In the genomic region with DNA sequence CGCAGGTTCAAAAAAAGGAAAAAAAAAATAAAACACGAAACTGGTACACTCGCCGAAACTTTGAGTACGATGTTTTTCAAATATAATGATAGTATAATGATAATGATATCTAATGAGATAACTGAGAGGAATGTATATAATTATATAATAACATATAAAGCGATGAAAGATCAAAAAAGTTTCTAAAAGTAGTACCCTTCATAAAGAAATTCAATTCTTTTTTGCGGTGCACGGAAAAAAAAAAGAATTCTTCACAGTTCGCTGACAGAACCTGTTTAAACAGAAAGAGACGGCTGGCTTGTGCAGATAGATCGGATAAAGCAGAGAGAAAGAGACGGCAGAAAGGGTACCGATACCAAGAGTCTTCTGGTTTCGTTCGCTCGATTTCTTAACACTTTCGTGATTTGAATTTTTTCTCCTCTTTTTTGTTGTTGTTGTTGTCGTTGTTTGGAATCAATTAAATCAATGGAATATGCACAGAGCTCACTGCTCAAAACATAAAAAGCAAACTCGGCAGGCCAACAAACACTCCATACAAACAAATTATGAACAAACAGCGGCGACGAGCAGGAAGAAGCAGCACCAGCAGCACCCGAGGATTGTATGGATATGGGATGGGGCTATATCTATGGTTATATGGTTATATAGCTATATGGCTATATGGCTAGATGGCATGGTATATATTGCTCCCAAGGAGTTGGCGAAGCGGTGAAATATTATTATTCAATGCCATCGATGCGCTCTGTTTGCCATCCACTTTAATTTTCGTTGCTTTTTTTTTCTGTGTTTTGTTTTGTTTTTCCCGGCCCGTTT, we compare ENCODE assay signal across 1 fruit fly cellular context.
TF ChIP-seq lines count a peak whose summit lies in the region.

No protein-coding gene starts in this region.

TF ChIP-seq in whole organism, embryonic, 481 proteins besides CTCF, POLR2A, EP300 and RAD21 (continued from another document):
- peak; percentile 27 for TF ChIP-seq ewg (GFP tag; optimal IDR thresholded peaks at IDR 0.05; lab: Kevin White, UChicago)
- TF ChIP-seq br (optimal IDR thresholded peaks at IDR 0.05; lab: Kevin White, UChicago) = no peak
- TF ChIP-seq twi (tag; optimal IDR thresholded peaks at IDR 0.05; lab: Kevin White, UChicago) = peak; percentile 37
- TF ChIP-seq CG8765 (GFP tag; IDR thresholded peaks at IDR 0.05; lab: Robert Waterston, UW) = no peak
- peak; percentile 54 for TF ChIP-seq CG1832 (GFP tag; optimal IDR thresholded peaks at IDR 0.05; lab: Kevin White, UChicago)
- no peak for TF ChIP-seq zen (tag; optimal IDR thresholded peaks at IDR 0.05; lab: Kevin White, UChicago)
- peak; percentile 25 for TF ChIP-seq Sox100B (GFP tag; optimal IDR thresholded peaks at IDR 0.05; lab: Kevin White, UChicago)
- no peak for TF ChIP-seq Dip2 (GFP tag; IDR thresholded peaks at IDR 0.05; lab: Robert Waterston, UW)
- no peak for TF ChIP-seq mld (GFP tag; IDR thresholded peaks at IDR 0.05; lab: Robert Waterston, UW; ENCODE audit: partially characterized antibody)
- no peak for TF ChIP-seq CG11695 (GFP tag; IDR thresholded peaks at IDR 0.05; lab: Robert Waterston, UW)
- no peak for TF ChIP-seq CG14667 (GFP tag; IDR thresholded peaks at IDR 0.05; lab: Robert Waterston, UW)
- no peak for TF ChIP-seq ham (GFP tag; IDR thresholded peaks at IDR 0.05; lab: Robert Waterston, UW)
- TF ChIP-seq CG34422 (GFP tag; IDR thresholded peaks at IDR 0.05; lab: Robert Waterston, UW) = peak; percentile 43; the same call in 1 of the 3 replicates
- no peak for TF ChIP-seq C15 (GFP tag; IDR thresholded peaks at IDR 0.05; lab: Robert Waterston, UW)
- no peak for TF ChIP-seq Hmx (GFP tag; optimal IDR thresholded peaks at IDR 0.05; lab: Kevin White, UChicago)
- TF ChIP-seq slp2 (GFP tag; optimal IDR thresholded peaks at IDR 0.05; lab: Kevin White, UChicago) = no peak
- no peak for TF ChIP-seq yki (optimal IDR thresholded peaks at IDR 0.05; lab: Kevin White, UChicago)
- no peak for TF ChIP-seq Adf1 (GFP tag; IDR thresholded peaks at IDR 0.05; lab: Robert Waterston, UW)
- peak; percentile 58 for TF ChIP-seq CG6689 (GFP tag; IDR thresholded peaks at IDR 0.05; lab: Robert Waterston, UW)
- TF ChIP-seq CG12155 (GFP tag; optimal IDR thresholded peaks at IDR 0.05; lab: Kevin White, UChicago) = peak; percentile 46
- no peak for TF ChIP-seq disco-r (GFP tag; optimal IDR thresholded peaks at IDR 0.05; lab: Kevin White, UChicago)
- no peak for TF ChIP-seq fd3F (GFP tag; optimal IDR thresholded peaks at IDR 0.05; lab: Kevin White, UChicago)
- peak; percentile 53 for TF ChIP-seq corto (GFP tag; optimal IDR thresholded peaks at IDR 0.05; lab: Kevin White, UChicago)
- TF ChIP-seq jigr1 (GFP tag; IDR thresholded peaks at IDR 0.05; lab: Robert Waterston, UW) = no peak
- TF ChIP-seq Hsf (GFP tag; optimal IDR thresholded peaks at IDR 0.05; lab: Kevin White, UChicago) = peak; percentile 17
- no peak for TF ChIP-seq vnd (GFP tag; IDR thresholded peaks at IDR 0.05; lab: Robert Waterston, UW; ENCODE audit: partially characterized antibody)
- peak; percentile 90 for TF ChIP-seq dmrt11E (tag; optimal IDR thresholded peaks at IDR 0.05; lab: Kevin White, UChicago)
- no peak for TF ChIP-seq Dref (GFP tag; IDR thresholded peaks at IDR 0.05; lab: Robert Waterston, UW)
- no peak for TF ChIP-seq cas (GFP tag; IDR thresholded peaks at IDR 0.05; lab: Robert Waterston, UW)
- no peak for TF ChIP-seq z (GFP tag; IDR thresholded peaks at IDR 0.05; lab: Robert Waterston, UW)
- peak; percentile 37 for TF ChIP-seq CG9817 (tag; optimal IDR thresholded peaks at IDR 0.05; lab: Kevin White, UChicago)
- no peak for TF ChIP-seq hth (optimal IDR thresholded peaks at IDR 0.05; lab: Kevin White, UChicago)
- peak; percentile 30 for TF ChIP-seq CG13424 (tag; optimal IDR thresholded peaks at IDR 0.05; lab: Kevin White, UChicago)
- TF ChIP-seq E2f1 (GFP tag; IDR thresholded peaks at IDR 0.05; lab: Robert Waterston, UW) = peak; percentile 49; the same call in 1 of the 2 replicates
- TF ChIP-seq Mes4 (GFP tag; optimal IDR thresholded peaks at IDR 0.05; lab: Kevin White, UChicago) = no peak
- 0 out of 3 replicates have a peak, but pooled peaks have one; percentile 25 for TF ChIP-seq gce (GFP tag; IDR thresholded peaks at IDR 0.05; lab: Robert Waterston, UW)
- peak; percentile 31 for TF ChIP-seq CG10462 (GFP tag; optimal IDR thresholded peaks at IDR 0.05; lab: Kevin White, UChicago)
- TF ChIP-seq CG4730 (GFP tag; IDR thresholded peaks at IDR 0.05; lab: Robert Waterston, UW) = no peak
- peak; percentile 71 for TF ChIP-seq gcm (GFP tag; optimal IDR thresholded peaks at IDR 0.05; lab: Kevin White, UChicago)
- TF ChIP-seq chif (GFP tag; optimal IDR thresholded peaks at IDR 0.05; lab: Kevin White, UChicago) = no peak
- TF ChIP-seq YL-1 (GFP tag; optimal IDR thresholded peaks at IDR 0.05; lab: Kevin White, UChicago) = no peak
- no peak for TF ChIP-seq CG11093 (GFP tag; IDR thresholded peaks at IDR 0.05; lab: Robert Waterston, UW)
- TF ChIP-seq lola (GFP tag; optimal IDR thresholded peaks at IDR 0.05; lab: Kevin White, UChicago) = peak in 1 of 3 experiments; percentile 87
- no peak for TF ChIP-seq sim (GFP tag; IDR thresholded peaks at IDR 0.05; lab: Robert Waterston, UW)
- peak; percentile 58 for TF ChIP-seq al (GFP tag; IDR thresholded peaks at IDR 0.05; lab: Robert Waterston, UW)
- peak; percentile 36 for TF ChIP-seq CG12942 (GFP tag; optimal IDR thresholded peaks at IDR 0.05; lab: Kevin White, UChicago)
- no peak for TF ChIP-seq CG8478 (optimal IDR thresholded peaks at IDR 0.05; lab: Kevin White, UChicago)
- no peak for TF ChIP-seq CG9215 (GFP tag; IDR thresholded peaks at IDR 0.05; lab: Robert Waterston, UW)
- TF ChIP-seq bbx (GFP tag; IDR thresholded peaks at IDR 0.05; lab: Robert Waterston, UW; ENCODE audit: partially characterized antibody) = no peak
- TF ChIP-seq Ada2b (GFP tag; IDR thresholded peaks at IDR 0.05; lab: Robert Waterston, UW) = no peak
- no peak for TF ChIP-seq CG43689 (GFP tag; IDR thresholded peaks at IDR 0.05; lab: Robert Waterston, UW)
- no peak for TF ChIP-seq TFAM (GFP tag; optimal IDR thresholded peaks at IDR 0.05; lab: Kevin White, UChicago)
- TF ChIP-seq crp (GFP tag; optimal IDR thresholded peaks at IDR 0.05; lab: Kevin White, UChicago) = no peak
- no peak for TF ChIP-seq CG12744 (GFP tag; optimal IDR thresholded peaks at IDR 0.05; lab: Kevin White, UChicago)
- no peak for TF ChIP-seq schlank (tag; optimal IDR thresholded peaks at IDR 0.05; lab: Kevin White, UChicago)
- peak; percentile 47 for TF ChIP-seq trem (tag; optimal IDR thresholded peaks at IDR 0.05; lab: Kevin White, UChicago)
- no peak for TF ChIP-seq CG18764 (GFP tag; optimal IDR thresholded peaks at IDR 0.05; lab: Kevin White, UChicago)
- TF ChIP-seq CG14710 (tag; optimal IDR thresholded peaks at IDR 0.05; lab: Kevin White, UChicago) = peak; percentile 53
- no peak for TF ChIP-seq CHES-1-like (GFP tag; optimal IDR thresholded peaks at IDR 0.05; lab: Kevin White, UChicago)
- peak; percentile 70 for TF ChIP-seq CG9932 (GFP tag; IDR thresholded peaks at IDR 0.05; lab: Robert Waterston, UW)
- no peak for TF ChIP-seq CG14860 (GFP tag; IDR thresholded peaks at IDR 0.05; lab: Robert Waterston, UW; ENCODE audit: partially characterized antibody)
- no peak for TF ChIP-seq Rx (GFP tag; IDR thresholded peaks at IDR 0.05; lab: Robert Waterston, UW)
- no peak for TF ChIP-seq NC2α (GFP tag; optimal IDR thresholded peaks at IDR 0.05; lab: Kevin White, UChicago)
- TF ChIP-seq gsb-n (tag; optimal IDR thresholded peaks at IDR 0.05; lab: Kevin White, UChicago) = peak; percentile 82
- TF ChIP-seq aop (GFP tag; IDR thresholded peaks at IDR 0.05; lab: Robert Waterston, UW) = no peak
- TF ChIP-seq pzg (GFP tag; optimal IDR thresholded peaks at IDR 0.05; lab: Kevin White, UChicago) = no peak
- TF ChIP-seq CG4617 (GFP tag; optimal IDR thresholded peaks at IDR 0.05; lab: Kevin White, UChicago; ENCODE audit: borderline replicate concordance) = no peak
- TF ChIP-seq klu (GFP tag; IDR thresholded peaks at IDR 0.05; lab: Robert Waterston, UW) = no peak; the same call in 1 of the 2 replicates
- TF ChIP-seq grn (GFP tag; optimal IDR thresholded peaks at IDR 0.05; lab: Kevin White, UChicago) = peak; percentile 5
- peak; percentile 41; the same call in 1 of the 2 replicates for TF ChIP-seq CG32532 (GFP tag; IDR thresholded peaks at IDR 0.05; lab: Robert Waterston, UW)
- peak; percentile 41 for TF ChIP-seq CG2116 (GFP tag; optimal IDR thresholded peaks at IDR 0.05; lab: Kevin White, UChicago)
- TF ChIP-seq inv (GFP tag; IDR thresholded peaks at IDR 0.05; lab: Robert Waterston, UW; ENCODE audit: partially characterized antibody) = no peak
- no peak for TF ChIP-seq CG7786 (GFP tag; optimal IDR thresholded peaks at IDR 0.05; lab: Kevin White, UChicago)
- TF ChIP-seq otp (GFP tag; IDR thresholded peaks at IDR 0.05; lab: Robert Waterston, UW) = no peak; the same call in 2 of the 3 replicates
- TF ChIP-seq CG1647 (GFP tag; optimal IDR thresholded peaks at IDR 0.05; lab: Kevin White, UChicago) = no peak
- TF ChIP-seq bowl (GFP tag; IDR thresholded peaks at IDR 0.05; lab: Robert Waterston, UW) = no peak
- TF ChIP-seq tup (GFP tag; optimal IDR thresholded peaks at IDR 0.05; lab: Kevin White, UChicago) = no peak
- TF ChIP-seq vvl (GFP tag; IDR thresholded peaks at IDR 0.05; lab: Robert Waterston, UW) = peak; percentile 51
- TF ChIP-seq CG11456 (GFP tag; IDR thresholded peaks at IDR 0.05; lab: Robert Waterston, UW) = no peak
- TF ChIP-seq CG12299 (tag; optimal IDR thresholded peaks at IDR 0.05; lab: Kevin White, UChicago) = peak; percentile 4
- no peak for TF ChIP-seq cg (GFP tag; optimal IDR thresholded peaks at IDR 0.05; lab: Kevin White, UChicago)
- TF ChIP-seq Gsc (GFP tag; IDR thresholded peaks at IDR 0.05; lab: Robert Waterston, UW) = no peak
- TF ChIP-seq Spps (tag; optimal IDR thresholded peaks at IDR 0.05; lab: Kevin White, UChicago) = peak; percentile 23
- TF ChIP-seq CG12659 (GFP tag; optimal IDR thresholded peaks at IDR 0.05; lab: Kevin White, UChicago) = peak; percentile 56
- TF ChIP-seq nom (GFP tag; optimal IDR thresholded peaks at IDR 0.05; lab: Kevin White, UChicago) = peak; percentile 84
- no peak for TF ChIP-seq Six4 (GFP tag; optimal IDR thresholded peaks at IDR 0.05; lab: Kevin White, UChicago)
- peak; percentile 49 for TF ChIP-seq CG17359 (tag; optimal IDR thresholded peaks at IDR 0.05; lab: Kevin White, UChicago)
- TF ChIP-seq Meics (GFP tag; optimal IDR thresholded peaks at IDR 0.05; lab: Kevin White, UChicago) = peak; percentile 32
- TF ChIP-seq CG4820 (GFP tag; optimal IDR thresholded peaks at IDR 0.05; lab: Kevin White, UChicago) = peak; percentile 13
- peak; percentile 1 for TF ChIP-seq CG18599 (GFP tag; optimal IDR thresholded peaks at IDR 0.05; lab: Kevin White, UChicago)
- TF ChIP-seq Xbp1 (GFP tag; optimal IDR thresholded peaks at IDR 0.05; lab: Kevin White, UChicago) = peak; percentile 56
- no peak for TF ChIP-seq CG11085 (GFP tag; IDR thresholded peaks at IDR 0.05; lab: Robert Waterston, UW)
- peak; percentile 10 for TF ChIP-seq tin (GFP tag; optimal IDR thresholded peaks at IDR 0.05; lab: Kevin White, UChicago)
- TF ChIP-seq CG2875 (GFP tag; optimal IDR thresholded peaks at IDR 0.05; lab: Kevin White, UChicago) = peak; percentile 43
- no peak for TF ChIP-seq CG15011 (GFP tag; optimal IDR thresholded peaks at IDR 0.05; lab: Kevin White, UChicago)
- no peak for TF ChIP-seq CG5245 (GFP tag; optimal IDR thresholded peaks at IDR 0.05; lab: Kevin White, UChicago)
- TF ChIP-seq esg (GFP tag; conservative IDR thresholded peaks at IDR 0.05; lab: Robert Waterston, UW) = no peak
- peak; percentile 44; the same call in 1 of the 2 replicates for TF ChIP-seq CG32767 (GFP tag; IDR thresholded peaks at IDR 0.05; lab: Robert Waterston, UW)
- peak; percentile 63 for TF ChIP-seq CG4404 (GFP tag; IDR thresholded peaks at IDR 0.05; lab: Robert Waterston, UW)
- TF ChIP-seq Hr39 (optimal IDR thresholded peaks at IDR 0.05; lab: Kevin White, UChicago) = no peak
- peak; percentile 41; the same call in 1 of the 2 replicates for TF ChIP-seq ara (GFP tag; IDR thresholded peaks at IDR 0.05; lab: Robert Waterston, UW)
- TF ChIP-seq H2.0 (GFP tag; IDR thresholded peaks at IDR 0.05; lab: Robert Waterston, UW) = peak; percentile 59
- peak; percentile 18 for TF ChIP-seq Lhr (GFP tag; optimal IDR thresholded peaks at IDR 0.05; lab: Kevin White, UChicago)
- peak; percentile 69 for TF ChIP-seq Xrp1 (GFP tag; IDR thresholded peaks at IDR 0.05; lab: Robert Waterston, UW)
- TF ChIP-seq Hr51 (GFP tag; optimal IDR thresholded peaks at IDR 0.05; lab: Kevin White, UChicago) = peak; percentile 39 to 46
- TF ChIP-seq CG7357 (GFP tag; IDR thresholded peaks at IDR 0.05; lab: Robert Waterston, UW) = no peak
- TF ChIP-seq CG10321 (GFP tag; IDR thresholded peaks at IDR 0.05; lab: Robert Waterston, UW) = peak; percentile 90
- peak; percentile 53 for TF ChIP-seq Sox102F (GFP tag; optimal IDR thresholded peaks at IDR 0.05; lab: Kevin White, UChicago)
- peak; percentile 43 for TF ChIP-seq ac (GFP tag; optimal IDR thresholded peaks at IDR 0.05; lab: Kevin White, UChicago)
- TF ChIP-seq BtbVII (GFP tag; optimal IDR thresholded peaks at IDR 0.05; lab: Kevin White, UChicago) = no peak
- no peak for TF ChIP-seq shn (GFP tag; optimal IDR thresholded peaks at IDR 0.05; lab: Kevin White, UChicago)
- peak; percentile 30; the same call in 1 of the 2 replicates for TF ChIP-seq Taf1 (GFP tag; IDR thresholded peaks at IDR 0.05; lab: Robert Waterston, UW)
- peak; percentile 43 for TF ChIP-seq org-1 (GFP tag; optimal IDR thresholded peaks at IDR 0.05; lab: Kevin White, UChicago)
- peak; percentile 82 for TF ChIP-seq CG2712 (tag; optimal IDR thresholded peaks at IDR 0.05; lab: Kevin White, UChicago)
- TF ChIP-seq slbo (GFP tag; IDR thresholded peaks at IDR 0.05; lab: Robert Waterston, UW) = peak; percentile 74
- TF ChIP-seq gem (tag; optimal IDR thresholded peaks at IDR 0.05; lab: Kevin White, UChicago) = peak; percentile 89
- peak; percentile 76 for TF ChIP-seq grau (tag; optimal IDR thresholded peaks at IDR 0.05; lab: Kevin White, UChicago)
- TF ChIP-seq CG8359 (GFP tag; optimal IDR thresholded peaks at IDR 0.05; lab: Kevin White, UChicago; ENCODE audit: borderline replicate concordance) = no peak
- no peak for TF ChIP-seq crol (GFP tag; IDR thresholded peaks at IDR 0.05; lab: Robert Waterston, UW)
- TF ChIP-seq unc-4 (GFP tag; IDR thresholded peaks at IDR 0.05; lab: Robert Waterston, UW; ENCODE audit: partially characterized antibody) = no peak
- peak; percentile 36; the same call in 1 of the 2 replicates for TF ChIP-seq ssp (GFP tag; IDR thresholded peaks at IDR 0.05; lab: Robert Waterston, UW)
